Worm (Caenorhabditis elegans): ENCODE results near the gene trr-1.

The trr-1 gene

ce11 chrII:11710771-11711170 is 35.0 kb upstream of the trr-1 start:
- TF ChIP-seq blmp-1 (tag; optimal IDR thresholded peaks at IDR 0.05; ENCODE audit: insufficient read depth), result peak; percentile 30
- TF ChIP-seq R02D3.7 (tag; optimal IDR thresholded peaks at IDR 0.05), result no peak

- TF ChIP-seq skn-1 (tag; optimal IDR thresholded peaks at IDR 0.05) (no peak), ZK546.5 (tag; optimal IDR thresholded peaks at IDR 0.05) (no peak), lsy-2 (tag; optimal IDR thresholded peaks at IDR 0.05) (no peak), mab-5 (tag; optimal IDR thresholded peaks at IDR 0.05) (no peak), gmeb-1 (tag; optimal IDR thresholded peaks at IDR 0.05) (no peak), aly-2 (tag; optimal IDR thresholded peaks at IDR 0.05) (no peak), sma-9 (GFP tag; optimal IDR thresholded peaks at IDR 0.05) (no peak), sma-9 (tag; optimal IDR thresholded peaks at IDR 0.05) (no peak), snpc-4 (tag; optimal IDR thresholded peaks at IDR 0.05) (no peak), ama-1 (optimal IDR thresholded peaks at IDR 0.05) (no peak)
Measured at ce11 chrII:11709464-11709863, 33.7 kb upstream of the trr-1 start, which contains the start of gene fcmt-1. fcmt-1 (minus strand) TSS chrII:11709564.

- TF ChIP-seq aly-2 (tag; optimal IDR thresholded peaks at IDR 0.05) (no peak), blmp-1 (tag; optimal IDR thresholded peaks at IDR 0.05; ENCODE audit: insufficient read depth) (peak; percentile 2)
Measured at ce11 chrII:11705787-11706186, 30.1 kb upstream of the trr-1 start, which contains the start of gene VF13D12L.3. VF13D12L.3 (plus strand) TSS chrII:11706009.

- TF ChIP-seq alr-1 (tag; optimal IDR thresholded peaks at IDR 0.05) (no peak), mdl-1 (tag; optimal IDR thresholded peaks at IDR 0.05) (no peak), ceh-16 (tag; optimal IDR thresholded peaks at IDR 0.05) (no peak), nhr-11 (tag; optimal IDR thresholded peaks at IDR 0.05) (no peak), mbf-1 (tag; optimal IDR thresholded peaks at IDR 0.05) (no peak), sma-9 (GFP tag; optimal IDR thresholded peaks at IDR 0.05) (no peak), sma-9 (tag; optimal IDR thresholded peaks at IDR 0.05) (no peak), crh-2 (tag; optimal IDR thresholded peaks at IDR 0.05) (no peak), nhr-25 (tag; optimal IDR thresholded peaks at IDR 0.05) (no peak), ztf-11 (tag; optimal IDR thresholded peaks at IDR 0.05) (no peak), nhr-12 (tag; optimal IDR thresholded peaks at IDR 0.05) (no peak), fos-1 (tag; optimal IDR thresholded peaks at IDR 0.05) (no peak), lin-39 (tag; optimal IDR thresholded peaks at IDR 0.05) (no peak), nhr-6 (tag; optimal IDR thresholded peaks at IDR 0.05) (no peak)
Measured at ce11 chrII:11700635-11701034, 24.9 kb upstream of the trr-1 start.

ce11 chrII:11700200-11700599 is 24.5 kb upstream of the trr-1 start, which contains the start of gene inos-1:
inos-1 (minus strand) TSS chrII:11700300.
- TF ChIP-seq elt-1 (tag; optimal IDR thresholded peaks at IDR 0.05) (no peak), unc-55 (GFP tag; optimal IDR thresholded peaks at IDR 0.05) (peak; percentile 8), elt-3 (tag; optimal IDR thresholded peaks at IDR 0.05) (no peak)

- TF ChIP-seq Y55F3AM.14 (GFP tag; optimal IDR thresholded peaks at IDR 0.05) (no peak), nhr-12 (tag; optimal IDR thresholded peaks at IDR 0.05) (no peak), C34F6.9 (tag; optimal IDR thresholded peaks at IDR 0.05) (no peak), elt-1 (tag; optimal IDR thresholded peaks at IDR 0.05) (no peak), unc-39 (tag; optimal IDR thresholded peaks at IDR 0.05) (no peak), F13H6.1 (tag; optimal IDR thresholded peaks at IDR 0.05) (no peak), ztf-4 (tag; optimal IDR thresholded peaks at IDR 0.05) (no peak), nhr-25 (tag; optimal IDR thresholded peaks at IDR 0.05) (no peak), zag-1 (tag; optimal IDR thresholded peaks at IDR 0.05) (no peak), ZK546.5 (tag; optimal IDR thresholded peaks at IDR 0.05) (no peak), nhr-21 (tag; optimal IDR thresholded peaks at IDR 0.05) (no peak), unc-55 (GFP tag; optimal IDR thresholded peaks at IDR 0.05) (no peak), ceh-82 (tag; optimal IDR thresholded peaks at IDR 0.05) (no peak), lsy-2 (tag; optimal IDR thresholded peaks at IDR 0.05) (no peak), snpc-4 (tag; optimal IDR thresholded peaks at IDR 0.05) (no peak), R02D3.7 (tag; optimal IDR thresholded peaks at IDR 0.05) (no peak), ceh-16 (tag; optimal IDR thresholded peaks at IDR 0.05) (no peak), nhr-10 (tag; optimal IDR thresholded peaks at IDR 0.05) (no peak), alr-1 (tag; optimal IDR thresholded peaks at IDR 0.05) (no peak), nhr-11 (tag; optimal IDR thresholded peaks at IDR 0.05) (no peak)
Measured at ce11 chrII:11695945-11696270, 20.2 kb upstream of the trr-1 start, which contains the start of gene xpf-1. xpf-1 (plus strand) TSS chrII:11696171.

All from whole organism, L2 larva.